Worm (Caenorhabditis elegans): ENCODE measurements around the gene T10B5.8.

Gene T10B5.8

ce11 chrV:1856176-1856575 lies 14.3 kb downstream of the T10B5.8 start, which contains the start of gene T10B5.10:
TSS of gene T10B5.10 (minus strand) at chrV:1856276.
- no peak for TF ChIP-seq madf-3 (GFP tag; IDR thresholded peaks at IDR 0.05)
- TF ChIP-seq B0019.2 (GFP tag; conservative IDR thresholded peaks at IDR 0.05) = no peak
- no peak for TF ChIP-seq Y53G8AR.9 (GFP tag; conservative IDR thresholded peaks at IDR 0.05)
- TF ChIP-seq F49E8.2 (tag; optimal IDR thresholded peaks at IDR 0.05; ENCODE audit: insufficient read depth) = no peak
- TF ChIP-seq gei-17 (GFP tag; optimal IDR thresholded peaks at IDR 0.05) = no peak
- TF ChIP-seq mes-4 (tag; optimal IDR thresholded peaks at IDR 0.05) = no peak
- TF ChIP-seq attf-6 (GFP tag; IDR thresholded peaks at IDR 0.05) = no peak
- no peak for TF ChIP-seq unc-62 (GFP tag; optimal IDR thresholded peaks at IDR 0.05)

ce11 chrV:1857840-1858239 lies 16.0 kb downstream of the T10B5.8 start:
- TF ChIP-seq ztf-18 (tag; optimal IDR thresholded peaks at IDR 0.05) (no peak), K12H6.12 (tag; optimal IDR thresholded peaks at IDR 0.05) (no peak), ZK185.1 (tag; optimal IDR thresholded peaks at IDR 0.05; ENCODE audit: poor library complexity, severe bottlenecking) (no peak), repo-1 (tag; optimal IDR thresholded peaks at IDR 0.05) (no peak), Y79H2A.3 (GFP tag; conservative IDR thresholded peaks at IDR 0.05) (no peak), tlf-1 (GFP tag; optimal IDR thresholded peaks at IDR 0.05) (no peak), hrde-1 (tag; optimal IDR thresholded peaks at IDR 0.05; ENCODE audit: borderline replicate concordance) (no peak), efl-1 (GFP tag; optimal IDR thresholded peaks at IDR 0.05) (no peak), F55B11.4 (tag; optimal IDR thresholded peaks at IDR 0.05; ENCODE audit: borderline replicate concordance, insufficient read depth) (no peak), tbx-9 (tag; optimal IDR thresholded peaks at IDR 0.05; ENCODE audit: borderline replicate concordance) (no peak), madf-8 (GFP tag; conservative IDR thresholded peaks at IDR 0.05) (no peak), nhr-27 (tag; optimal IDR thresholded peaks at IDR 0.05) (no peak), D2030.7 (GFP tag; IDR thresholded peaks at IDR 0.05) (no peak), nfya-2 (GFP tag; IDR thresholded peaks at IDR 0.05) (no peak), tbp1 (GFP tag; optimal IDR thresholded peaks at IDR 0.05) (no peak)

- no peak for TF ChIP-seq atf-7 (tag; optimal IDR thresholded peaks at IDR 0.05)
- TF ChIP-seq fkh-3 (tag; optimal IDR thresholded peaks at IDR 0.05) = no peak
- TF ChIP-seq nhr-80 (tag; optimal IDR thresholded peaks at IDR 0.05) = no peak
- TF ChIP-seq snpc-1.1 (tag; optimal IDR thresholded peaks at IDR 0.05; ENCODE audit: insufficient read depth) = no peak
- no peak for TF ChIP-seq B0019.2 (GFP tag; conservative IDR thresholded peaks at IDR 0.05)
- peak; percentile 6 for TF ChIP-seq athp-1 (tag; optimal IDR thresholded peaks at IDR 0.05)
- no peak for TF ChIP-seq ccch-3 (GFP tag; optimal IDR thresholded peaks at IDR 0.05)
Observed at ce11 chrV:1862954-1863353, 21.1 kb downstream of the T10B5.8 start.

- TF ChIP-seq sea-2 (GFP tag; IDR thresholded peaks at IDR 0.05) (no peak), nhr-90 (tag; optimal IDR thresholded peaks at IDR 0.05) (no peak), akir-1 (GFP tag; optimal IDR thresholded peaks at IDR 0.05) (no peak), pbrm-1 (GFP tag; IDR thresholded peaks at IDR 0.05) (no peak), mcd-1 (GFP tag; IDR thresholded peaks at IDR 0.05) (no peak)
Observed at ce11 chrV:1864997-1865396, 23.2 kb downstream of the T10B5.8 start.

Measured in whole organism, young adult.